Worm (Caenorhabditis elegans) whole organism, L2 larva: ENCODE measurements around the gene T14B4.8.

Experiments used
- nhr-10 ChIP-seq: sonication (generic microtip); optimal IDR thresholded peaks from 2 replicates; lab custom pipeline; 2017; ENCODE audit warnings: missing biosample characterization, missing genetic modification characterization
- ztf-11 ChIP-seq: sonication (generic microtip); optimal IDR thresholded peaks from 2 replicates; lab custom pipeline; 2017; ENCODE audit warnings: missing biosample characterization, missing genetic modification characterization

ce11 chrII:6683663-6684285 lies 45.4 kb downstream of the T14B4.8 start, which contains the start of gene gyf-1:
- TF ChIP-seq ztf-11 (tag; lab: Kevin White, UChicago) = no peak
- TF ChIP-seq nhr-10 = no peak
